Worm (Caenorhabditis elegans) whole organism, dauer: ENCODE data around the gene algn-6.

ENCODE experiments used
- unc-62 ChIP-seq: sonication (generic microtip); optimal IDR thresholded peaks from 2 replicates; lab custom pipeline; 2017; ENCODE audit warnings: missing biosample characterization, missing genetic modification reagents, missing genetic modification characterization

Gene algn-6

ce11 chrII:8062334-8062791 lies 22.8 kb downstream of the algn-6 start, which contains the start of gene ufd-2:
Gene ufd-2, plus strand, starts transcription at chrII:8062741.
- TF ChIP-seq unc-62 (GFP tag; lab: Kevin White, UChicago), result no peak

ce11 chrII:8065985-8066384 lies 26.4 kb downstream of the algn-6 start, which contains the start of gene pdha-1:
Gene pdha-1, plus strand, starts transcription at chrII:8066285.
- TF ChIP-seq unc-62 (GFP tag; lab: Kevin White, UChicago), result no peak

ce11 chrII:8071012-8071625 lies 31.5 kb downstream of the algn-6 start:
- no peak for TF ChIP-seq unc-62 (GFP tag; lab: Kevin White, UChicago)

- no peak for TF ChIP-seq unc-62 (GFP tag; lab: Kevin White, UChicago)
Measured at ce11 chrII:8071801-8072544, 32.4 kb downstream of the algn-6 start.

- no peak for TF ChIP-seq unc-62 (GFP tag; lab: Kevin White, UChicago)
Measured at ce11 chrII:8073222-8073621, 33.6 kb downstream of the algn-6 start, which contains the start of gene gpcp-2. Gene gpcp-2, minus strand, starts transcription at chrII:8073374.

ce11 chrII:8074058-8074457 lies 34.5 kb downstream of the algn-6 start:
- TF ChIP-seq unc-62 (GFP tag; lab: Kevin White, UChicago), result no peak

- TF ChIP-seq unc-62 (GFP tag; lab: Kevin White, UChicago), result no peak
Measured at ce11 chrII:8075324-8075810, 35.8 kb downstream of the algn-6 start, which contains the start of gene K02C4.2. Gene K02C4.2, plus strand, starts transcription at chrII:8075760.

ce11 chrII:8078041-8078440 lies 38.4 kb downstream of the algn-6 start, which contains the start of gene K02C4.5:
Gene K02C4.5, plus strand, starts transcription at chrII:8078435.
- no peak for TF ChIP-seq unc-62 (GFP tag; lab: Kevin White, UChicago)

ce11 chrII:8086803-8087202 lies 47.2 kb downstream of the algn-6 start, which contains the start of gene K02C4.3:
Gene K02C4.3, minus strand, starts transcription at chrII:8086853.
- TF ChIP-seq unc-62 (GFP tag; lab: Kevin White, UChicago), result no peak
